Fruit fly (Drosophila melanogaster) whole organism, adult: ENCODE measurements around the gene Sdic2.
"Not testable (repeated sequence)": the region's sequence is repeated elsewhere in the genome, so short reads cannot be mapped to it uniquely, and the experiment has no call there.

Experiments
- CG11617 ChIP-seq: fragments of 200-800 bp; sonication (Bioruptor generic); optimal IDR thresholded peaks from 2 replicates; lab custom pipeline; 2017; ENCODE audit warnings: mild to moderate bottlenecking, missing biosample characterization, missing genetic modification reagents, missing genetic modification characterization
- CG12768 ChIP-seq: fragments of 200-800 bp; sonication (Bioruptor generic); optimal IDR thresholded peaks from 2 replicates; lab custom pipeline; 2017; ENCODE audit warnings: missing biosample characterization, missing genetic modification characterization, mild to moderate bottlenecking, moderate library complexity, missing genetic modification reagents
- CG14711 ChIP-seq: fragments of 200-800 bp; sonication (Bioruptor generic); optimal IDR thresholded peaks from 2 replicates; lab custom pipeline; 2018; ENCODE audit warnings: missing biosample characterization, mild to moderate bottlenecking, missing genetic modification characterization, moderate library complexity
- CG1620 ChIP-seq: fragments of 200-800 bp; sonication (Bioruptor generic); optimal IDR thresholded peaks from 2 replicates; lab custom pipeline; 2016; ENCODE audit warnings: missing biosample characterization, missing genetic modification characterization
- CG33017 ChIP-seq: fragments of 200-800 bp; sonication (Bioruptor generic); optimal IDR thresholded peaks from 2 replicates; lab custom pipeline; 2018; ENCODE audit warnings: missing biosample characterization, mild to moderate bottlenecking, missing genetic modification characterization, moderate library complexity
- CG5204 ChIP-seq: fragments of 200-800 bp; sonication (Bioruptor generic); optimal IDR thresholded peaks from 2 replicates; lab custom pipeline; 2016; ENCODE audit warnings: missing biosample characterization, missing genetic modification characterization
- CG7045 ChIP-seq: fragments of 200-800 bp; sonication (Bioruptor generic); optimal IDR thresholded peaks from 2 replicates; lab custom pipeline; 2017; ENCODE audit warnings: missing biosample characterization, mild to moderate bottlenecking, missing genetic modification characterization
- CG7101 ChIP-seq: fragments of 200-800 bp; sonication (Bioruptor generic); optimal IDR thresholded peaks from 2 replicates; lab custom pipeline; 2018; ENCODE audit warnings: missing biosample characterization, mild to moderate bottlenecking, missing genetic modification characterization, moderate library complexity
- Clk ChIP-seq: fragments of 200-800 bp; sonication (Bioruptor generic); optimal IDR thresholded peaks from 2 replicates; lab custom pipeline; 2017; ENCODE audit warnings: missing biosample characterization, missing genetic modification characterization
- Crg-1 ChIP-seq: fragments of 200-800 bp; sonication (Bioruptor generic); optimal IDR thresholded peaks from 2 replicates; lab custom pipeline; 2016; ENCODE audit warnings: missing biosample characterization, missing genetic modification characterization
- Hr96 ChIP-seq: fragments of 200-800 bp; sonication (Bioruptor generic); optimal IDR thresholded peaks from 2 replicates; lab custom pipeline; 2016; ENCODE audit warnings: missing biosample characterization, missing genetic modification characterization
- Mnt ChIP-seq: fragments of 200-800 bp; sonication (Bioruptor generic); optimal IDR thresholded peaks from 2 replicates; lab custom pipeline; 2016; ENCODE audit warnings: missing biosample characterization, mild to moderate bottlenecking, missing genetic modification characterization
- bab1 ChIP-seq: fragments of 200-800 bp; sonication (Bioruptor generic); optimal IDR thresholded peaks from 3 replicates; lab custom pipeline; 2019; ENCODE audit warnings: missing biosample characterization, mild to moderate bottlenecking, missing genetic modification characterization, moderate library complexity
- cic ChIP-seq: fragments of 200-800 bp; sonication (Bioruptor generic); optimal IDR thresholded peaks from 2 replicates; lab custom pipeline; 2017; ENCODE audit warnings: missing biosample characterization, mild to moderate bottlenecking, missing genetic modification characterization, moderate library complexity
- cnc ChIP-seq, 2 experiments: fragments of >200 bp; optimal IDR thresholded peaks; 2 replicates each; lab custom pipeline; 2017
- kay ChIP-seq: fragments of 200-800 bp; sonication (Bioruptor generic); peaks from one replicate; lab custom pipeline; 2016; ENCODE audit warnings: missing biosample characterization, missing genetic modification characterization, borderline replicate concordance
- ovo ChIP-seq: fragments of 200-800 bp; sonication (Bioruptor generic); optimal IDR thresholded peaks from 2 replicates; lab custom pipeline; 2016; ENCODE audit warnings: missing biosample characterization, missing genetic modification characterization
- pad ChIP-seq: fragments of 200-800 bp; sonication (Bioruptor generic); optimal IDR thresholded peaks from 3 replicates; lab custom pipeline; 2017; ENCODE audit warnings: missing biosample characterization, missing genetic modification characterization, mild to moderate bottlenecking, moderate library complexity, missing genetic modification reagents
- tj ChIP-seq: fragments of 200-800 bp; sonication (Bioruptor generic); optimal IDR thresholded peaks from 3 replicates; lab custom pipeline; 2017; ENCODE audit warnings: missing biosample characterization, mild to moderate bottlenecking, missing genetic modification characterization, moderate library complexity
- toe ChIP-seq: fragments of 200-800 bp; sonication (Bioruptor generic); optimal IDR thresholded peaks from 2 replicates; lab custom pipeline; 2016; ENCODE audit warnings: missing biosample characterization, missing genetic modification characterization

Gene Sdic2

dm6 chrX:20186387-20186786, at the start of gene Sdic2:
TSS of gene Sdic2 (minus strand) at chrX:20186487.
- not testable (repeated sequence) for TF ChIP-seq CG5204 (GFP tag; lab: Kevin White, UChicago); CG7101 (tag; lab: Kevin White, UChicago); cnc (optimal IDR thresholded peaks at IDR 0.05; lab: Kevin White, UChicago)

dm6 chrX:20231658-20232057, 45.4 kb upstream of the Sdic2 start:
- TF ChIP-seq bab1 (GFP tag; lab: Kevin White, UChicago), result no peak
- TF ChIP-seq toe, result no peak
- no peak for TF ChIP-seq CG33017 (tag; lab: Kevin White, UChicago)
- no peak for TF ChIP-seq CG5204 (GFP tag; lab: Kevin White, UChicago)
- TF ChIP-seq Mnt (GFP tag; lab: Kevin White, UChicago), result no peak
- no peak for TF ChIP-seq kay (GFP tag; lab: Kevin White, UChicago)
- no peak for TF ChIP-seq CG1620 (GFP tag; lab: Kevin White, UChicago)
- no peak for TF ChIP-seq cic (GFP tag; lab: Kevin White, UChicago)
- TF ChIP-seq pad (GFP tag; lab: Kevin White, UChicago), result no peak
- TF ChIP-seq CG12768, result no peak

- not testable (repeated sequence) for TF ChIP-seq Clk (GFP tag; lab: Kevin White, UChicago); CG7101 (tag; lab: Kevin White, UChicago); Crg-1 (GFP tag; lab: Kevin White, UChicago)
These were observed 38.6 kb upstream of the Sdic2 start, which contains the start of gene Sdic4 for dm6 chrX:20224920-20225319. TSS of gene Sdic4 (minus strand) at chrX:20225020.

dm6 chrX:20217159-20217558, 30.9 kb upstream of the Sdic2 start, which contains the start of gene SdicC:
TSS of gene SdicC (minus strand) at chrX:20217259.
- not testable (repeated sequence) for TF ChIP-seq Mnt, CG7045, ovo (GFP tag; lab: Kevin White, UChicago)

- not testable (repeated sequence) for TF ChIP-seq Mnt, cic, kay (GFP tag; lab: Kevin White, UChicago)
These were observed 23.2 kb upstream of the Sdic2 start, which contains the start of gene SdicB for dm6 chrX:20209503-20209902. TSS of gene SdicB (minus strand) at chrX:20209603.

dm6 chrX:20201833-20202232, 15.5 kb upstream of the Sdic2 start, which contains the start of gene SdicA:
TSS of gene SdicA (minus strand) at chrX:20201933.
- not testable (repeated sequence) for TF ChIP-seq CG7101 (tag; lab: Kevin White, UChicago); bab1 (GFP tag; lab: Kevin White, UChicago); CG33017 (tag; lab: Kevin White, UChicago)

dm6 chrX:20194127-20194526, 7.8 kb upstream of the Sdic2 start, which contains the start of gene Sdic3:
TSS of gene Sdic3 (minus strand) at chrX:20194227.
- not testable (repeated sequence) for TF ChIP-seq CG12768; pad (GFP tag; lab: Kevin White, UChicago); CG33017 (tag; lab: Kevin White, UChicago)

dm6 chrX:20178538-20178937, 7.7 kb downstream of the Sdic2 start, which contains the start of gene Sdic1:
TSS of gene Sdic1 (minus strand) at chrX:20178638.
- not testable (repeated sequence) for TF ChIP-seq CG5204, cic, Clk (GFP tag; lab: Kevin White, UChicago)

- TF ChIP-seq CG7045 (GFP tag; lab: Kevin White, UChicago), result peak; percentile 93
- peak; percentile 72 for TF ChIP-seq Mnt (GFP tag; lab: Kevin White, UChicago)
- peak; percentile 89 for TF ChIP-seq CG12768
- TF ChIP-seq Clk (GFP tag; lab: Kevin White, UChicago), result peak; percentile 64
- peak; percentile 96 for TF ChIP-seq bab1 (GFP tag; lab: Kevin White, UChicago)
- peak; percentile 90 for TF ChIP-seq ovo (GFP tag; lab: Kevin White, UChicago)
- peak; percentile 95 for TF ChIP-seq Hr96 (GFP tag; lab: Kevin White, UChicago)
- TF ChIP-seq Crg-1 (GFP tag; lab: Kevin White, UChicago), result peak; percentile 92
- TF ChIP-seq CG5204 (GFP tag; lab: Kevin White, UChicago), result peak; percentile 92
- no peak for TF ChIP-seq cnc (optimal IDR thresholded peaks at IDR 0.05; lab: Kevin White, UChicago)
- TF ChIP-seq kay (GFP tag; lab: Kevin White, UChicago), result peak; percentile 89
- TF ChIP-seq CG11617 (GFP tag; lab: Kevin White, UChicago), result peak; percentile 96
- TF ChIP-seq CG1620 (GFP tag; lab: Kevin White, UChicago), result peak; percentile 90
- peak; percentile 79 for TF ChIP-seq tj
- peak; percentile 64 for TF ChIP-seq cic (GFP tag; lab: Kevin White, UChicago)
- TF ChIP-seq CG7101 (tag; lab: Kevin White, UChicago), result peak; percentile 91
- TF ChIP-seq pad (GFP tag; lab: Kevin White, UChicago), result peak; percentile 86
- TF ChIP-seq CG33017 (tag; lab: Kevin White, UChicago), result peak; percentile 85
- TF ChIP-seq CG14711 (tag; lab: Kevin White, UChicago), result peak; percentile 87
- peak; percentile 89 for TF ChIP-seq toe
These were observed 12.8 kb downstream of the Sdic2 start, which contains the start of gene AnxB10 for dm6 chrX:20173464-20173995. TSS of gene AnxB10 (minus strand) at chrX:20173514.
